Fruit fly (Drosophila melanogaster) whole organism, embryonic: ENCODE data around the gene HP5.
A peak's percentile ranks its signal among the peaks of the same experiment; 100 is the strongest.

ENCODE experiments used
- C15 ChIP-seq: fragments of 200-800 bp; sonication (Bioruptor generic); IDR thresholded peaks from 3 replicates; pipeline ENCODE4 v1.3.6; 2022; ENCODE audit warnings: missing biosample characterization, missing genetic modification characterization
- CG10366 ChIP-seq: fragments of 200-800 bp; sonication (Bioruptor generic); IDR thresholded peaks from 2 replicates; pipeline ENCODE4 v1.3.6; 2022; ENCODE audit warnings: missing biosample characterization, missing genetic modification characterization
- CG12071 ChIP-seq: fragments of 200-800 bp; sonication (Bioruptor generic); optimal IDR thresholded peaks from 3 replicates; lab custom pipeline; 2018; ENCODE audit warnings: missing biosample characterization, mild to moderate bottlenecking, missing genetic modification characterization
- CG12659 ChIP-seq: fragments of 200-800 bp; sonication (Bioruptor generic); optimal IDR thresholded peaks from 3 replicates; lab custom pipeline; 2017; ENCODE audit warnings: mild to moderate bottlenecking, missing biosample characterization, missing genetic modification reagents, missing genetic modification characterization
- CG12769 ChIP-seq: fragments of 200-800 bp; sonication (Bioruptor generic); optimal IDR thresholded peaks from 2 replicates; lab custom pipeline; 2019; ENCODE audit warnings: missing biosample characterization, mild to moderate bottlenecking, missing genetic modification characterization, moderate library complexity
- CG13424 ChIP-seq: fragments of 200-800 bp; sonication (Bioruptor generic); optimal IDR thresholded peaks from 2 replicates; lab custom pipeline; 2019; ENCODE audit warnings: missing biosample characterization, mild to moderate bottlenecking, missing genetic modification characterization, moderate library complexity
- CG1529 ChIP-seq: fragments of 200-800 bp; sonication (Bioruptor generic); optimal IDR thresholded peaks from 3 replicates; lab custom pipeline; 2018; ENCODE audit warnings: missing biosample characterization, missing genetic modification characterization
- CG15514 ChIP-seq: fragments of 200-800 bp; sonication (Bioruptor generic); optimal IDR thresholded peaks from 3 replicates; lab custom pipeline; 2017; ENCODE audit warnings: missing biosample characterization, missing genetic modification characterization, mild to moderate bottlenecking, moderate library complexity, missing genetic modification reagents
- CG1602 ChIP-seq: fragments of 200-800 bp; sonication (Bioruptor generic); optimal IDR thresholded peaks from 3 replicates; lab custom pipeline; 2016; ENCODE audit warnings: missing biosample characterization, missing genetic modification characterization
- CG17385 ChIP-seq: fragments of 200-800 bp; sonication (Bioruptor generic); optimal IDR thresholded peaks from 3 replicates; lab custom pipeline; 2018; ENCODE audit warnings: missing biosample characterization, mild to moderate bottlenecking, missing genetic modification characterization
- CG18011 ChIP-seq: fragments of 200-800 bp; sonication (Bioruptor generic); optimal IDR thresholded peaks from 2 replicates; lab custom pipeline; 2017; ENCODE audit warnings: missing biosample characterization, missing genetic modification characterization, mild to moderate bottlenecking, moderate library complexity, missing genotype
- CG2129 ChIP-seq: fragments of 200-800 bp; sonication (Bioruptor generic); IDR thresholded peaks from 2 replicates; pipeline ENCODE4 v1.3.6; 2022; ENCODE audit warnings: missing biosample characterization, missing genetic modification characterization; ENCODE audit not compliant: partially characterized antibody
- CG2199 ChIP-seq: fragments of 200-800 bp; sonication (Bioruptor generic); IDR thresholded peaks from 3 replicates; pipeline ENCODE4 v1.3.6; 2022; ENCODE audit warnings: missing biosample characterization, missing genetic modification characterization
- CG2889 ChIP-seq: fragments of 200-800 bp; sonication (Bioruptor generic); IDR thresholded peaks from 3 replicates; pipeline ENCODE4 v1.3.6; 2022; ENCODE audit warnings: missing biosample characterization, missing genetic modification characterization
- CG3065 ChIP-seq: fragments of 200-800 bp; sonication (Bioruptor generic); optimal IDR thresholded peaks from 2 replicates; lab custom pipeline; 2016; ENCODE audit warnings: missing biosample characterization, missing genetic modification characterization
- CG32767 ChIP-seq: fragments of 200-800 bp; sonication (Bioruptor generic); IDR thresholded peaks from 2 replicates; pipeline ENCODE4 v1.3.6; 2022; ENCODE audit warnings: missing biosample characterization, missing genetic modification characterization
- CG34224 ChIP-seq: fragments of 200-800 bp; sonication (Bioruptor generic); IDR thresholded peaks from 3 replicates; pipeline ENCODE4 v1.3.6; 2022; ENCODE audit warnings: missing biosample characterization, missing genetic modification characterization; ENCODE audit not compliant: partially characterized antibody
- CG4360 ChIP-seq: fragments of 200-800 bp; sonication (Bioruptor generic); IDR thresholded peaks from 2 replicates; pipeline ENCODE4 v1.3.6; 2022; ENCODE audit warnings: missing biosample characterization, missing genetic modification characterization
- CG7963 ChIP-seq: fragments of 200-800 bp; sonication (Bioruptor generic); IDR thresholded peaks from 3 replicates; pipeline ENCODE4 v1.3.6; 2022; ENCODE audit warnings: missing biosample characterization, missing genetic modification characterization; ENCODE audit not compliant: partially characterized antibody
- Dad ChIP-seq: fragments of 200-800 bp; sonication (Bioruptor generic); optimal IDR thresholded peaks from 3 replicates; lab custom pipeline; 2016; ENCODE audit warnings: missing biosample characterization, missing genetic modification characterization
- Dbx ChIP-seq: fragments of 200-800 bp; sonication (Bioruptor generic); IDR thresholded peaks from 3 replicates; pipeline ENCODE4 v1.3.6; 2022; ENCODE audit warnings: missing biosample characterization, missing genetic modification characterization
- Deaf1 ChIP-seq: fragments of 200-800 bp; optimal IDR thresholded peaks from 3 replicates; lab custom pipeline; 2019; ENCODE audit warnings: missing biosample characterization, mild to moderate bottlenecking, missing genetic modification characterization, moderate library complexity
- Doc2 ChIP-seq: fragments of 200-800 bp; sonication (Bioruptor generic); IDR thresholded peaks from 2 replicates; pipeline ENCODE4 v1.3.6; 2022; ENCODE audit warnings: missing biosample characterization, missing genetic modification characterization
- E2f1 ChIP-seq: fragments of 200-800 bp; sonication (Bioruptor generic); IDR thresholded peaks from 2 replicates; pipeline ENCODE4 v1.3.6; 2022; ENCODE audit warnings: missing biosample characterization, missing genetic modification characterization
- H2.0 ChIP-seq: fragments of 200-800 bp; sonication (Bioruptor generic); IDR thresholded peaks from 2 replicates; pipeline ENCODE4 v1.3.6; 2022; ENCODE audit warnings: missing biosample characterization, missing genetic modification characterization
- Hsf ChIP-seq: fragments of 200-800 bp; sonication (Bioruptor generic); optimal IDR thresholded peaks from 3 replicates; lab custom pipeline; 2016; ENCODE audit warnings: missing biosample characterization, missing genetic modification characterization
- Kr ChIP-seq: fragments of 200-800 bp; sonication (Bioruptor generic); optimal IDR thresholded peaks from 2 replicates; lab custom pipeline; 2017; ENCODE audit warnings: missing biosample characterization, mild to moderate bottlenecking, missing genetic modification characterization
- Oaz ChIP-seq: fragments of 200-800 bp; sonication (Bioruptor generic); IDR thresholded peaks from 2 replicates; pipeline ENCODE4 v1.3.6; 2022; ENCODE audit warnings: missing biosample characterization, missing genetic modification characterization
- Oli ChIP-seq: fragments of 200-800 bp; sonication (Bioruptor generic); optimal IDR thresholded peaks from 2 replicates; lab custom pipeline; 2018; ENCODE audit warnings: missing biosample characterization, mild to moderate bottlenecking, missing genetic modification characterization, moderate library complexity
- az2 ChIP-seq: fragments of 200-800 bp; sonication (Bioruptor generic); optimal IDR thresholded peaks from 3 replicates; lab custom pipeline; 2016; ENCODE audit warnings: missing biosample characterization, missing genetic modification characterization
- caup ChIP-seq: fragments of 200-800 bp; sonication (Bioruptor generic); optimal IDR thresholded peaks from 3 replicates; lab custom pipeline; 2017; ENCODE audit warnings: missing biosample characterization, mild to moderate bottlenecking, missing genetic modification characterization, moderate library complexity; ENCODE audit not compliant: severe bottlenecking
- disco-r ChIP-seq: fragments of 200-800 bp; sonication (Bioruptor generic); optimal IDR thresholded peaks from 2 replicates; lab custom pipeline; 2016; ENCODE audit warnings: missing biosample characterization, missing genetic modification characterization
- dpn ChIP-seq, 2 experiments: fragments of 200-800 bp; sonication (Bioruptor generic); optimal IDR thresholded peaks; 3 replicates each; lab custom pipeline; 2016; ENCODE audit warnings: missing biosample characterization in 2 of 2, missing genetic modification characterization in 2 of 2
- eyg ChIP-seq: fragments of 200-800 bp; sonication (Bioruptor generic); optimal IDR thresholded peaks from 3 replicates; lab custom pipeline; 2016; ENCODE audit warnings: missing biosample characterization, missing genetic modification characterization
- fd96Cb ChIP-seq: fragments of 200-800 bp; sonication (Bioruptor generic); optimal IDR thresholded peaks from 2 replicates; lab custom pipeline; 2018; ENCODE audit warnings: missing biosample characterization, mild to moderate bottlenecking, missing genetic modification characterization, moderate library complexity
- ftz-f1 ChIP-seq: fragments of 200-800 bp; sonication (Bioruptor generic); optimal IDR thresholded peaks from 2 replicates; lab custom pipeline; 2016; ENCODE audit warnings: missing biosample characterization, missing genetic modification characterization
- gsb-n ChIP-seq: fragments of 200-800 bp; sonication (Bioruptor generic); optimal IDR thresholded peaks from 3 replicates; lab custom pipeline; 2018; ENCODE audit warnings: missing biosample characterization, mild to moderate bottlenecking, missing genetic modification characterization
- hb ChIP-seq: fragments of 200-800 bp; sonication (Bioruptor generic); IDR thresholded peaks from 3 replicates; pipeline ENCODE4 v1.3.6; 2022; ENCODE audit warnings: missing biosample characterization, missing genetic modification characterization; ENCODE audit not compliant: partially characterized antibody
- jumu ChIP-seq: fragments of 200-800 bp; sonication (Bioruptor generic); optimal IDR thresholded peaks from 3 replicates; lab custom pipeline; 2016; ENCODE audit warnings: missing biosample characterization, missing genetic modification characterization
- maf-S ChIP-seq: fragments of 200-800 bp; sonication (Bioruptor generic); optimal IDR thresholded peaks from 2 replicates; lab custom pipeline; 2016; ENCODE audit warnings: missing biosample characterization, missing genetic modification characterization
- nmo ChIP-seq: fragments of 200-800 bp; sonication (Bioruptor generic); optimal IDR thresholded peaks from 2 replicates; lab custom pipeline; 2018; ENCODE audit warnings: missing biosample characterization, mild to moderate bottlenecking, missing genetic modification characterization, moderate library complexity
- onecut ChIP-seq: fragments of 200-800 bp; sonication (Bioruptor generic); IDR thresholded peaks from 2 replicates; pipeline ENCODE4 v1.3.6; 2022; ENCODE audit warnings: missing biosample characterization, missing genetic modification characterization
- ro ChIP-seq: fragments of 200-800 bp; sonication (Bioruptor generic); IDR thresholded peaks from 2 replicates; pipeline ENCODE4 v1.3.6; 2022; ENCODE audit warnings: missing biosample characterization, missing genetic modification characterization
- tio ChIP-seq: fragments of 200-800 bp; sonication (Bioruptor generic); optimal IDR thresholded peaks from 2 replicates; lab custom pipeline; 2017; ENCODE audit warnings: missing biosample characterization, missing genetic modification characterization, inconsistent platforms
- twi ChIP-seq: fragments of 200-800 bp; optimal IDR thresholded peaks from 2 replicates; lab custom pipeline; 2019; ENCODE audit warnings: missing biosample characterization, mild to moderate bottlenecking, missing genetic modification characterization, moderate library complexity
- unc-4 ChIP-seq: fragments of 200-800 bp; sonication (Bioruptor generic); IDR thresholded peaks from 2 replicates; pipeline ENCODE4 v1.3.6; 2022; ENCODE audit warnings: missing biosample characterization, missing genetic modification characterization; ENCODE audit not compliant: partially characterized antibody
- vnd ChIP-seq: fragments of 200-800 bp; sonication (Bioruptor generic); IDR thresholded peaks from 3 replicates; pipeline ENCODE4 v1.3.6; 2022; ENCODE audit warnings: missing biosample characterization, missing genetic modification characterization; ENCODE audit not compliant: partially characterized antibody
- yki ChIP-seq: fragments of >200 bp; optimal IDR thresholded peaks from 3 replicates; lab custom pipeline; 2018
- z ChIP-seq: fragments of 200-800 bp; sonication (Bioruptor generic); IDR thresholded peaks from 3 replicates; pipeline ENCODE4 v1.3.6; 2022; ENCODE audit warnings: missing biosample characterization, missing genetic modification characterization
- zfh2 ChIP-seq: fragments of 200-800 bp; sonication (Bioruptor generic); optimal IDR thresholded peaks from 2 replicates; lab custom pipeline; 2016; ENCODE audit warnings: missing biosample characterization, missing genetic modification characterization

HP5 gene

dm6 chrX:11423277-11423717, 31.3 kb upstream of the HP5 start (continued):
- TF ChIP-seq nmo (GFP tag; lab: Kevin White, UChicago) (peak; percentile 87), CG34224 (no peak), caup (peak; percentile 91), gsb-n (tag; lab: Kevin White, UChicago) (peak; percentile 68), CG32767 (GFP tag; lab: Robert Waterston, UW) (peak; percentile 89), eyg (GFP tag; lab: Kevin White, UChicago) (peak; percentile 93), Hsf (GFP tag; lab: Kevin White, UChicago) (peak; percentile 93), dpn (GFP tag; optimal IDR thresholded peaks at IDR 0.05; lab: Kevin White, UChicago) (peak; percentile 92 to 93), Kr (GFP tag; lab: Kevin White, UChicago) (no peak), onecut (GFP tag; lab: Robert Waterston, UW) (peak; percentile 70), CG7963 (GFP tag; lab: Robert Waterston, UW) (no peak), Dad (GFP tag; lab: Kevin White, UChicago) (peak; percentile 88), az2 (GFP tag; lab: Kevin White, UChicago) (peak; percentile 85), CG1602 (GFP tag; lab: Kevin White, UChicago) (peak; percentile 79), Doc2 (GFP tag; lab: Robert Waterston, UW) (0 out of 2 replicates have a peak, but pooled peaks have one; percentile 39), zfh2 (GFP tag; lab: Kevin White, UChicago) (peak; percentile 87), CG12659 (GFP tag; lab: Kevin White, UChicago) (peak; percentile 94), CG2199 (GFP tag; lab: Robert Waterston, UW) (no peak), unc-4 (GFP tag; lab: Robert Waterston, UW) (no peak), CG4360 (GFP tag; lab: Robert Waterston, UW) (0 out of 2 replicates have a peak, but pooled peaks have one; percentile 15), yki (lab: Kevin White, UChicago) (no peak), Deaf1 (peak; percentile 67), maf-S (peak; percentile 86), CG13424 (peak; percentile 89), CG10366 (GFP tag; lab: Robert Waterston, UW) (peak; percentile 90), Oaz (peak; percentile 74), jumu (GFP tag; lab: Kevin White, UChicago) (peak; percentile 79), CG1529 (GFP tag; lab: Kevin White, UChicago) (peak; percentile 66), ftz-f1 (GFP tag; lab: Kevin White, UChicago) (peak; percentile 55), disco-r (peak; percentile 86), CG12769 (peak; percentile 95), vnd (GFP tag; lab: Robert Waterston, UW) (no peak), tio (GFP tag; lab: Kevin White, UChicago) (peak; percentile 89), fd96Cb (tag; lab: Kevin White, UChicago) (peak; percentile 80), H2.0 (peak; percentile 84), CG17385 (peak; percentile 87), twi (tag; lab: Kevin White, UChicago) (peak; percentile 54), CG2889 (peak; percentile 86), CG12071 (GFP tag; lab: Kevin White, UChicago) (peak; percentile 87), E2f1 (GFP tag; lab: Robert Waterston, UW) (peak; percentile 89), hb (no peak), Dbx (GFP tag; lab: Robert Waterston, UW) (peak; percentile 91), CG18011 (GFP tag; lab: Kevin White, UChicago) (peak; percentile 69), CG3065 (GFP tag; lab: Kevin White, UChicago) (peak; percentile 66), CG15514 (GFP tag; lab: Kevin White, UChicago) (peak; percentile 86), ro (GFP tag; lab: Robert Waterston, UW) (peak; percentile 38; the same call in 1 of the 2 replicates), C15 (peak; percentile 83), CG2129 (no peak), Oli (tag; lab: Kevin White, UChicago) (peak; percentile 92), z (GFP tag; lab: Robert Waterston, UW) (0 out of 3 replicates have a peak, but pooled peaks have one; percentile 20)
